Fruit fly (Drosophila melanogaster) whole organism, prepupa: Measurements from ENCODE around the gene CG5149.
A peak's percentile ranks its signal among the peaks of the same experiment; 100 is the strongest.

Source experiments
- Blimp-1 ChIP-seq: fragments of 200-800 bp; sonication (Bioruptor generic); optimal IDR thresholded peaks from 3 replicates; lab custom pipeline; 2017; ENCODE audit warnings: missing biosample characterization, missing genetic modification characterization, mild to moderate bottlenecking, moderate library complexity, missing genetic modification reagents
- CG10631 ChIP-seq: fragments of 200-800 bp; sonication (Bioruptor generic); optimal IDR thresholded peaks from 2 replicates; lab custom pipeline; 2016; ENCODE audit warnings: missing biosample characterization, missing genetic modification characterization
- CG10669 ChIP-seq: fragments of 200-800 bp; sonication (Bioruptor generic); optimal IDR thresholded peaks from 3 replicates; lab custom pipeline; 2018; ENCODE audit warnings: missing biosample characterization, mild to moderate bottlenecking, missing genetic modification characterization, moderate library complexity
- CG11294 ChIP-seq: fragments of 200-800 bp; sonication (Bioruptor generic); IDR thresholded peaks from 2 replicates; pipeline ENCODE4 v1.3.6; 2022; ENCODE audit warnings: missing biosample characterization, missing genetic modification characterization
- CG11762 ChIP-seq: fragments of 200-800 bp; sonication (Bioruptor generic); optimal IDR thresholded peaks from 3 replicates; lab custom pipeline; 2016; ENCODE audit warnings: missing biosample characterization, missing genetic modification characterization; ENCODE audit not compliant: insufficient read depth
- CG11902 ChIP-seq: fragments of 200-800 bp; sonication (Bioruptor generic); optimal IDR thresholded peaks from 3 replicates; lab custom pipeline; 2016; ENCODE audit warnings: missing biosample characterization, missing genetic modification characterization
- CG15336 ChIP-seq: fragments of 200-800 bp; sonication (Bioruptor generic); IDR thresholded peaks from 2 replicates; pipeline ENCODE4 v1.3.6; 2022; ENCODE audit warnings: missing biosample characterization, missing genetic modification characterization
- CG1621 ChIP-seq: fragments of 200-800 bp; sonication (Bioruptor generic); optimal IDR thresholded peaks from 3 replicates; lab custom pipeline; 2018; ENCODE audit warnings: missing biosample characterization, mild to moderate bottlenecking, missing genetic modification characterization
- CG16779 ChIP-seq: fragments of 200-800 bp; sonication (Bioruptor generic); optimal IDR thresholded peaks from 3 replicates; lab custom pipeline; 2017; ENCODE audit warnings: missing biosample characterization, mild to moderate bottlenecking, missing genetic modification characterization
- CG3032 ChIP-seq: fragments of 200-800 bp; optimal IDR thresholded peaks from 2 replicates; lab custom pipeline; 2019; ENCODE audit warnings: missing biosample characterization, mild to moderate bottlenecking, missing genetic modification characterization, moderate library complexity
- CG32006 ChIP-seq: fragments of 200-800 bp; sonication (Bioruptor generic); optimal IDR thresholded peaks from 3 replicates; lab custom pipeline; 2017; ENCODE audit warnings: missing biosample characterization, mild to moderate bottlenecking, missing genetic modification characterization
- CG34406 ChIP-seq: fragments of 200-800 bp; sonication (Bioruptor generic); optimal IDR thresholded peaks from 3 replicates; lab custom pipeline; 2016; ENCODE audit warnings: missing biosample characterization, missing genetic modification characterization
- CG3919 ChIP-seq: fragments of 200-800 bp; sonication (Bioruptor generic); optimal IDR thresholded peaks from 3 replicates; lab custom pipeline; 2016; ENCODE audit warnings: missing biosample characterization, missing genetic modification characterization
- CG4318 ChIP-seq: fragments of 200-800 bp; sonication (Bioruptor generic); optimal IDR thresholded peaks from 3 replicates; lab custom pipeline; 2017; ENCODE audit warnings: missing biosample characterization, mild to moderate bottlenecking, missing genetic modification characterization
- CG6163 ChIP-seq: fragments of 200-800 bp; sonication (Bioruptor generic); IDR thresholded peaks from 3 replicates; pipeline ENCODE4 v1.3.6; 2022; ENCODE audit warnings: missing biosample characterization, missing genetic modification characterization
- CG6276 ChIP-seq: fragments of 200-800 bp; sonication (Bioruptor generic); optimal IDR thresholded peaks from 2 replicates; lab custom pipeline; 2017; ENCODE audit warnings: missing biosample characterization, mild to moderate bottlenecking, missing genetic modification characterization
- CG6792 ChIP-seq: fragments of 200-800 bp; sonication (Bioruptor generic); optimal IDR thresholded peaks from 3 replicates; lab custom pipeline; 2016; ENCODE audit warnings: missing biosample characterization, missing genetic modification characterization
- CG6808 ChIP-seq: fragments of 200-800 bp; sonication (Bioruptor generic); optimal IDR thresholded peaks from 3 replicates; lab custom pipeline; 2017; ENCODE audit warnings: missing biosample characterization, missing genetic modification characterization, mild to moderate bottlenecking, moderate library complexity, missing genetic modification reagents
- CG6854 ChIP-seq: fragments of 200-800 bp; sonication (Bioruptor generic); optimal IDR thresholded peaks from 2 replicates; lab custom pipeline; 2017; ENCODE audit warnings: missing biosample characterization, mild to moderate bottlenecking, missing genetic modification characterization
- CG8119 ChIP-seq: fragments of 200-800 bp; sonication (Bioruptor generic); IDR thresholded peaks from 3 replicates; pipeline ENCODE4 v1.3.6; 2022; ENCODE audit warnings: missing biosample characterization, missing genetic modification characterization
- CG8319 ChIP-seq: fragments of 200-800 bp; sonication (Bioruptor generic); optimal IDR thresholded peaks from 3 replicates; lab custom pipeline; 2016; ENCODE audit warnings: missing biosample characterization, missing genetic modification characterization
- CG8632 ChIP-seq: fragments of 200-800 bp; sonication (Bioruptor generic); optimal IDR thresholded peaks from 3 replicates; lab custom pipeline; 2016; ENCODE audit warnings: missing biosample characterization, missing genetic modification characterization
- Eip75B ChIP-seq: fragments of 200-800 bp; sonication (Bioruptor generic); optimal IDR thresholded peaks from 3 replicates; lab custom pipeline; 2016; ENCODE audit warnings: missing biosample characterization, missing genetic modification characterization
- Eip78C ChIP-seq: fragments of 200-800 bp; sonication (Bioruptor generic); peaks from one replicate; lab custom pipeline; 2016; ENCODE audit warnings: missing biosample characterization, missing genetic modification characterization
- Ets21C ChIP-seq: fragments of 200-800 bp; sonication (Bioruptor generic); optimal IDR thresholded peaks from 3 replicates; lab custom pipeline; 2016; ENCODE audit warnings: missing biosample characterization, missing genetic modification characterization
- Hr38 ChIP-seq: sonication (Bioruptor generic); optimal IDR thresholded peaks from 2 replicates; lab custom pipeline; 2016; ENCODE audit warnings: missing biosample characterization, missing genetic modification characterization
- Hr39 ChIP-seq: fragments of 200-800 bp; sonication (Bioruptor generic); optimal IDR thresholded peaks from 2 replicates; lab custom pipeline; 2016; ENCODE audit warnings: missing biosample characterization, missing genetic modification characterization
- Hr4 ChIP-seq: fragments of 200-800 bp; sonication (Bioruptor generic); optimal IDR thresholded peaks from 3 replicates; lab custom pipeline; 2016; ENCODE audit warnings: missing biosample characterization, missing genetic modification characterization
- Lpt ChIP-seq: fragments of 200-800 bp; sonication (Bioruptor generic); optimal IDR thresholded peaks from 3 replicates; lab custom pipeline; 2016; ENCODE audit warnings: missing biosample characterization, missing genetic modification characterization
- Met ChIP-seq: fragments of 200-800 bp; sonication (Bioruptor generic); optimal IDR thresholded peaks from 3 replicates; lab custom pipeline; 2016; ENCODE audit warnings: missing biosample characterization, missing genetic modification characterization
- OdsH ChIP-seq: fragments of 200-800 bp; sonication (Bioruptor generic); optimal IDR thresholded peaks from 3 replicates; lab custom pipeline; 2016; ENCODE audit warnings: missing biosample characterization, missing genetic modification characterization
- Sox102F ChIP-seq: fragments of 200-800 bp; sonication (Bioruptor generic); optimal IDR thresholded peaks from 2 replicates; lab custom pipeline; 2016; ENCODE audit warnings: missing biosample characterization, mild to moderate bottlenecking, missing genetic modification characterization
- Sox15 ChIP-seq: fragments of 200-800 bp; sonication (Bioruptor generic); optimal IDR thresholded peaks from 3 replicates; lab custom pipeline; 2016; ENCODE audit warnings: missing biosample characterization, missing genetic modification characterization
- achi ChIP-seq: fragments of 200-800 bp; sonication (Bioruptor generic); optimal IDR thresholded peaks from 3 replicates; lab custom pipeline; 2016; ENCODE audit warnings: missing biosample characterization, missing genetic modification characterization
- acj6 ChIP-seq: fragments of 200-800 bp; sonication (Bioruptor generic); optimal IDR thresholded peaks from 3 replicates; lab custom pipeline; 2016; ENCODE audit warnings: missing biosample characterization, missing genetic modification characterization
- cyc ChIP-seq: fragments of 200-800 bp; sonication (Bioruptor generic); optimal IDR thresholded peaks from 3 replicates; lab custom pipeline; 2016; ENCODE audit warnings: missing biosample characterization, missing genetic modification characterization
- dac ChIP-seq: fragments of 200-800 bp; sonication (Bioruptor generic); optimal IDR thresholded peaks from 2 replicates; lab custom pipeline; 2017; ENCODE audit warnings: missing biosample characterization, mild to moderate bottlenecking, missing genetic modification characterization
- eg ChIP-seq: fragments of 200-800 bp; sonication (Bioruptor generic); IDR thresholded peaks from 3 replicates; pipeline ENCODE4 v1.3.6; 2022; ENCODE audit warnings: missing biosample characterization, missing genetic modification characterization
- esn ChIP-seq: fragments of 200-800 bp; sonication (Bioruptor generic); optimal IDR thresholded peaks from 2 replicates; lab custom pipeline; 2016; ENCODE audit warnings: missing biosample characterization, mild to moderate bottlenecking, missing genetic modification characterization, moderate library complexity
- fd85E ChIP-seq: fragments of 200-800 bp; sonication (Bioruptor generic); optimal IDR thresholded peaks from 3 replicates; lab custom pipeline; 2016; ENCODE audit warnings: missing biosample characterization, missing genetic modification characterization
- fkh ChIP-seq: fragments of 200-800 bp; sonication (Bioruptor generic); optimal IDR thresholded peaks from 3 replicates; lab custom pipeline; 2017; ENCODE audit warnings: missing biosample characterization, mild to moderate bottlenecking, missing genetic modification characterization, moderate library complexity
- lz ChIP-seq: fragments of 200-800 bp; sonication (Bioruptor generic); optimal IDR thresholded peaks from 3 replicates; lab custom pipeline; 2016; ENCODE audit warnings: missing biosample characterization, missing genetic modification characterization
- net ChIP-seq: fragments of 200-800 bp; sonication (Bioruptor generic); optimal IDR thresholded peaks from 3 replicates; lab custom pipeline; 2016; ENCODE audit warnings: missing biosample characterization, missing genetic modification characterization
- spab ChIP-seq: fragments of 200-800 bp; sonication (Bioruptor generic); optimal IDR thresholded peaks from 2 replicates; lab custom pipeline; 2017; ENCODE audit warnings: missing biosample characterization, mild to moderate bottlenecking, missing genetic modification characterization, missing genetic modification reagents
- ss ChIP-seq, 2 experiments: fragments of 200-800 bp; sonication (Bioruptor generic); optimal IDR thresholded peaks; 2 replicates in 1 of 2; 3 replicates in 1 of 2; lab custom pipeline; 2017 to 2018; ENCODE audit warnings: mild to moderate bottlenecking in 2 of 2, missing biosample characterization in 2 of 2, missing genetic modification characterization in 2 of 2, moderate library complexity in 1 of 2
- topi ChIP-seq: fragments of 200-800 bp; sonication (Bioruptor generic); optimal IDR thresholded peaks from 3 replicates; lab custom pipeline; 2016; ENCODE audit warnings: missing biosample characterization, missing genetic modification characterization
- vri ChIP-seq: fragments of 200-800 bp; sonication (Bioruptor generic); optimal IDR thresholded peaks from 3 replicates; lab custom pipeline; 2016; ENCODE audit warnings: missing biosample characterization, mild to moderate bottlenecking, missing genetic modification characterization

CG5149 gene

DNA sequence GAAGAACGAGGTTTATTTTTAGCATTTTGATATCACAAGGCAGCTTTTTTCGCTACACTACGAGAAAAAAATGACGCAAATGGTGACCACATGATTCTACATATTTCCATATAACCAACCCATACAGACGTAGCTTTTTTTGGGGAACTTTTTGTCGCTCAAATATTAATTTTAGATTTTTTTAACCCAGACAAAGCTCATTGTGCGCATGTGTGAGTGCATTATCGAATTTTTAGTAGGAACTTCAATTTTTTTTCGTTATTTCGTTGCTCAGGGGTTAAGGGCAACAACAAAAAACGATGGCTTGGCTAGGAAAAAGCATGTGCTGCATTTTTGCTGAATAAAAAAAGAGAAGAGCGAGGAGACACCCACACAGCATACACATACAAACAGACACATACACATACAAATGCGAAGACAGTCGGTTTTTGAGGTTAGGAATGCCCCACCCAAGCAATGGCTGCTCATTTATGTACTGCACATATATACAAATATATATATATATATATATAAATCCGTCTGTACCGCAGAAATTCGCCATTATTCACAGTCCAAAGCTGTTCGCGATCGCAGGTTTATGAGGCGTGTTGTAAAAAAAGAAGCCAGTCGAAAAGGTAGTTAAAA lies 36.3 kb upstream of the CG5149 start (continued):
- TF ChIP-seq CG11762 (GFP tag; lab: Kevin White, UChicago) (no peak), CG15336 (GFP tag; lab: Robert Waterston, UW) (peak; percentile 63), Sox15 (GFP tag; lab: Kevin White, UChicago) (peak; percentile 31), Eip75B (GFP tag; lab: Kevin White, UChicago) (peak; percentile 53), topi (GFP tag; lab: Kevin White, UChicago) (peak; percentile 42), CG6808 (GFP tag; lab: Kevin White, UChicago) (peak; percentile 11), Eip78C (GFP tag; lab: Kevin White, UChicago) (peak; percentile 87), CG10631 (peak; percentile 69), CG1621 (tag; lab: Kevin White, UChicago) (peak; percentile 37), eg (peak; percentile 71; the same call in 2 of the 3 replicates), Blimp-1 (GFP tag; lab: Kevin White, UChicago) (no peak), CG6854 (GFP tag; lab: Kevin White, UChicago) (no peak), spab (peak; percentile 32), CG32006 (GFP tag; lab: Kevin White, UChicago) (peak; percentile 75), lz (GFP tag; lab: Kevin White, UChicago) (peak; percentile 50), vri (GFP tag; lab: Kevin White, UChicago) (peak; percentile 6), Hr38 (GFP tag; lab: Kevin White, UChicago) (no peak), Sox102F (GFP tag; lab: Kevin White, UChicago) (peak; percentile 19), cyc (peak; percentile 35), dac (GFP tag; lab: Kevin White, UChicago) (peak; percentile 29), ss (GFP tag; optimal IDR thresholded peaks at IDR 0.05; lab: Kevin White, UChicago) (no peak), CG34406 (GFP tag; lab: Kevin White, UChicago) (no peak), esn (peak; percentile 1), CG4318 (peak; percentile 43), OdsH (GFP tag; lab: Kevin White, UChicago) (peak; percentile 64), Hr39 (peak; percentile 64), Ets21C (no peak), fd85E (GFP tag; lab: Kevin White, UChicago) (no peak), CG8119 (GFP tag; lab: Robert Waterston, UW) (peak; percentile 41; the same call in 1 of the 3 replicates), CG8632 (GFP tag; lab: Kevin White, UChicago) (peak; percentile 43), CG6276 (GFP tag; lab: Kevin White, UChicago) (no peak), fkh (GFP tag; lab: Kevin White, UChicago) (no peak)

DNA sequence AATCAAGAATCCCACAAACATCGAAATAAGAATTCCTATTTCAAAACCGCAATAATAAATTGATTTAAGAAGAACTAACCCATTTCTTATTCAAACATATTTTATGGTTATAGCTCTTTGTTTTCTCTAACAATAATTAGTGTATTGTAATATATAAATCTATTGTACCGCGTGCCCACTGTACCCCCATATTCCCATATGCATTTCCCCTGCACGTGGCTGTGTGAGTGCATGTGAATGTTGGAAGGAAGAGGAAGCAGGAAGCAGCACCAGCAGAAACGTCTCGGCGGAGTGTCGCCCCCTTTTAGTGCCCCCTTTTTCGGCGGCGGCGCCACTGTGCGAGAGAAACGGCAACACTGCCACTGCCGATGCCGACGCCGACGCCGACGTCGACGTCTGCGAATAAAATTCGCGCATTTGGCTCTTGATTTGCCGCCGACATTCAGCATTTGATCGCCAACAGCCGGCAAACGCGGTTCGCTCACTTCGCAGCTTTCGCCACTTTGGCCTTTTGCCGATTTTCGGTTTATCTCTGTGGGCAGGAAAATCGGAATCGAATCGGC lies 35.4 kb upstream of the CG5149 start:
- TF ChIP-seq CG1621 (tag; lab: Kevin White, UChicago) = peak; percentile 56
- TF ChIP-seq CG10669 (GFP tag; lab: Kevin White, UChicago) = peak; percentile 65
- peak; percentile 84 for TF ChIP-seq CG15336 (GFP tag; lab: Robert Waterston, UW)
- peak; percentile 56 for TF ChIP-seq topi (GFP tag; lab: Kevin White, UChicago)
- TF ChIP-seq CG6792 (GFP tag; lab: Kevin White, UChicago) = peak; percentile 64
- peak; percentile 78 for TF ChIP-seq acj6
- TF ChIP-seq esn = peak; percentile 63
- peak; percentile 82 for TF ChIP-seq CG6163
- TF ChIP-seq Lpt (GFP tag; lab: Kevin White, UChicago) = peak; percentile 73
- TF ChIP-seq CG10631 = peak; percentile 54
- TF ChIP-seq Hr4 (GFP tag; lab: Kevin White, UChicago) = peak; percentile 72
- TF ChIP-seq net = peak; percentile 62
- TF ChIP-seq CG11294 (GFP tag; lab: Robert Waterston, UW) = peak; percentile 60; the same call in 1 of the 2 replicates
- peak; percentile 76 for TF ChIP-seq achi (GFP tag; lab: Kevin White, UChicago)
- TF ChIP-seq CG11902 (GFP tag; lab: Kevin White, UChicago) = peak; percentile 22
- TF ChIP-seq CG3919 = peak; percentile 73
- peak; percentile 64 for TF ChIP-seq lz (GFP tag; lab: Kevin White, UChicago)
- peak; percentile 41 for TF ChIP-seq dac (GFP tag; lab: Kevin White, UChicago)
- TF ChIP-seq spab = peak; percentile 22
- TF ChIP-seq CG32006 (GFP tag; lab: Kevin White, UChicago) = peak; percentile 29
- peak; percentile 71 for TF ChIP-seq CG11762 (GFP tag; lab: Kevin White, UChicago)
- peak; percentile 59 for TF ChIP-seq CG16779 (tag; lab: Kevin White, UChicago)
- TF ChIP-seq Eip78C (GFP tag; lab: Kevin White, UChicago) = peak; percentile 95
- TF ChIP-seq CG3032 (tag; lab: Kevin White, UChicago) = peak; percentile 76
- peak; percentile 13 for TF ChIP-seq CG8319 (GFP tag; lab: Kevin White, UChicago)
- TF ChIP-seq vri (GFP tag; lab: Kevin White, UChicago) = peak; percentile 66
- peak; percentile 27 for TF ChIP-seq Sox15 (GFP tag; lab: Kevin White, UChicago)
- peak; percentile 3 for TF ChIP-seq CG4318
- TF ChIP-seq Met = peak; percentile 79
